Fruit fly (Drosophila melanogaster): Measurements from ENCODE around the gene CG33257.

CG33257 gene

DNA sequence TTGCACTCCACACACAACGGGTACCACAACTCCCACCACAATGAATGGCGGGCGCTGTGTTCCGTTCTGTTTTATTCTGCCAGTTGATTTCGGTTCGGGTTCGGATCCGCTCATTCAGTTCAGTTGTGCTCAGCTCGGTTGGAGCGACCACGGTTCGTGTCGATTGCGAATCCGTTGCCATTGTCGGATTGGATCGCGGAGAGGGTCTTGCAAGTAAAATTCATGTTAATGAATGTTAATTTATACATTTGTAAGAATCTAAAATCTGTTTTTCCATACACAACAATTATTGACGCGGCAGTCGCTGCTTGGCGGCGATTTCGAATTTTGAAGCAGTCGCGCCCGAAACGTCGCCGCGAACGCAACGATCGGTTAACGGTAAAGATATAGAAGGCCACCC lies 48.4 kb downstream of the CG33257 start, which contains the start of gene Gagr:
Gene Gagr (plus strand): TSS at position 81 of the 400 bp plus-strand sequence.
- TF ChIP-seq CG7101 (tag; optimal IDR thresholded peaks at IDR 0.05) = no peak
- TF ChIP-seq CG14711 (tag; optimal IDR thresholded peaks at IDR 0.05) = no peak
- no peak for TF ChIP-seq cic (GFP tag; optimal IDR thresholded peaks at IDR 0.05)
- TF ChIP-seq CG1620 (GFP tag; optimal IDR thresholded peaks at IDR 0.05) = no peak
- no peak for TF ChIP-seq CG11617 (GFP tag; optimal IDR thresholded peaks at IDR 0.05)
- no peak for TF ChIP-seq CG33017 (tag; optimal IDR thresholded peaks at IDR 0.05)
- no peak for TF ChIP-seq toe (GFP tag; optimal IDR thresholded peaks at IDR 0.05)
- TF ChIP-seq CG5204 (GFP tag; optimal IDR thresholded peaks at IDR 0.05) = no peak
- no peak for TF ChIP-seq ovo (GFP tag; optimal IDR thresholded peaks at IDR 0.05)
- no peak for TF ChIP-seq Mnt (GFP tag; optimal IDR thresholded peaks at IDR 0.05)
- TF ChIP-seq Hr96 (GFP tag; optimal IDR thresholded peaks at IDR 0.05) = no peak
- TF ChIP-seq pad (GFP tag; optimal IDR thresholded peaks at IDR 0.05) = no peak
- TF ChIP-seq CG7045 (GFP tag; optimal IDR thresholded peaks at IDR 0.05) = no peak
- TF ChIP-seq Clk (GFP tag; optimal IDR thresholded peaks at IDR 0.05) = no peak
